Worm (Caenorhabditis elegans): ENCODE results near the gene fipr-29.

DNA sequence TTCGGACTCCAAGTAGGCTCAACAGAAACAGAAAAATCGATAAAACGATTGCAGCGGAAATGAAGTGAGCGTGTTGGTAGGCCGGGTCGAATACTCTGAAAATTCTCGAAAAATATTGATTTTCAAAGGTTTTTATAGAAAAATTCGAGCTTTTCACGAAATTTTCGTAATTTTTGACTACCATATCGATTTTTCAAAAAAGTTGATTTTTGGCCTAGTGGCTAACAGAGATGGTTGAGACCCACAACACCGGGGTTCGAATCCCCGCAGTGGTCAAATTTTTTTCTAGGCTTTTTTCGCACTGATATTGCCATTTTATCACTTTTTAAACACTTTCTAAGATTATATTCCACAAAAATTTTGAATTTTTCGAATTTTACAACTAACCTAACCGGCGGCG is 48.6 kb upstream of the fipr-29 start:
- TF ChIP-seq mep-1 (tag; optimal IDR thresholded peaks at IDR 0.05), result no peak
- TF ChIP-seq ceh-43 (GFP tag; optimal IDR thresholded peaks at IDR 0.05), result no peak
- no peak for TF ChIP-seq unc-120 (tag; optimal IDR thresholded peaks at IDR 0.05; ENCODE audit: poor library complexity, severe bottlenecking)
- TF ChIP-seq unc-39 (tag; optimal IDR thresholded peaks at IDR 0.05), result no peak
